Fruit fly (Drosophila melanogaster): ENCODE measurements around the gene iPLA2-VIA.

Gene iPLA2-VIA

DNA sequence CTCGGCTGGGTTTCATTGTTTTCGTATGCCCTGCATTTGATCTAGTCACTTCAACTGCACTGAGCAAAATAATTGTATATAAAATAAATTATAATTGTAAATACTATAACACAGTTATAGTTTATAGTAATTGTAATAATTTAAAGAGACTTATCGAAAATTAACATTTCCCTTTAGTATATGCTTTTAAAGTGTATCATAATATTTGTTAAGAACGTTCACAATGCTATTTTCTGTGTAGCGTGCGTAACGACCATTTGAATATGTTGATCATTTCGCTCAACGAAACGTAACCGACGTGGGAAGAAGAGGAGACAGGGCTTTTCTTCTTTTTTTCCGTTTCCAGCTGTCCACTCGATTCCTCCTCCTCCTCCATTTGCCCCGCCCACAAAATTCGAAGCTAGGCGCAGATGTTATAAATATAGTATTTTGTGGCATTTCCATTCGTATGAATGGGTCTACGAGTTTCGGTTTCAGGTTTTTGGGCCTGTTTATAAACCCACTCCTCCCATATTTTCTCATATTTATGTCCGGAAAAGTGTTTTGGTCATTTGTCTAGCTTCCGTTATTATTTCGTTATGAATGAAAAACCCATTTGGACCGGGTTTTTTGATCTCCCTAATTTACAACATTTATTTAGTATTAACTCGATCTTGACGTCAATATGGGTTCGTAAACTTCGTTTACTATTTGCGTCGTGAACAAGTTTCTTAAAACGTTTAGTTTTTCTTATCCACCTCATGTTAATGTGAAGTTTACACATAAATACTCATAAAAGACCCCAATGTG is 7.5 kb downstream of the iPLA2-VIA start (continued):
- peak; percentile 67 for TF ChIP-seq CG10147 (GFP tag; optimal IDR thresholded peaks at IDR 0.05)
- peak; percentile 91 for TF ChIP-seq CG17359 (tag; optimal IDR thresholded peaks at IDR 0.05)
- no peak for TF ChIP-seq NC2β (GFP tag; optimal IDR thresholded peaks at IDR 0.05)
- TF ChIP-seq Jarid2 (GFP tag; optimal IDR thresholded peaks at IDR 0.05) = peak; percentile 15
- peak; percentile 48 for TF ChIP-seq org-1 (GFP tag; optimal IDR thresholded peaks at IDR 0.05)
- peak; percentile 75 for TF ChIP-seq chm (GFP tag; IDR thresholded peaks at IDR 0.05)
- TF ChIP-seq CG9876 (GFP tag; optimal IDR thresholded peaks at IDR 0.05) = no peak
- TF ChIP-seq CG14050 (GFP tag; IDR thresholded peaks at IDR 0.05) = peak; percentile 39; the same call in 1 of the 3 replicates
- no peak for TF ChIP-seq GATAe (GFP tag; conservative IDR thresholded peaks at IDR 0.05)
- no peak for TF ChIP-seq CG11560 (tag; IDR thresholded peaks at IDR 0.05)
- no peak for TF ChIP-seq CG12236 (GFP tag; optimal IDR thresholded peaks at IDR 0.05)
- TF ChIP-seq Fer2 (tag; optimal IDR thresholded peaks at IDR 0.05) = no peak
- peak; percentile 75 for TF ChIP-seq CG9727 (GFP tag; optimal IDR thresholded peaks at IDR 0.05)
- TF ChIP-seq ato (GFP tag; IDR thresholded peaks at IDR 0.05; ENCODE audit: partially characterized antibody) = no peak
- TF ChIP-seq Bdp1 (GFP tag; optimal IDR thresholded peaks at IDR 0.05) = no peak
- 0 out of 2 replicates have a peak, but pooled peaks have one; percentile 9 for TF ChIP-seq MBD-R2 (GFP tag; IDR thresholded peaks at IDR 0.05)
- no peak for TF ChIP-seq Mes4 (GFP tag; optimal IDR thresholded peaks at IDR 0.05)
- TF ChIP-seq CG13287 (GFP tag; IDR thresholded peaks at IDR 0.05; ENCODE audit: partially characterized antibody) = no peak
- TF ChIP-seq pho (GFP tag; optimal IDR thresholded peaks at IDR 0.05) = no peak
- TF ChIP-seq CG31224 (GFP tag; IDR thresholded peaks at IDR 0.05) = peak; percentile 61
- peak; percentile 74 for TF ChIP-seq caup (GFP tag; optimal IDR thresholded peaks at IDR 0.05; ENCODE audit: severe bottlenecking)
- TF ChIP-seq CG4820 (GFP tag; optimal IDR thresholded peaks at IDR 0.05) = peak; percentile 79
- TF ChIP-seq cad (GFP tag; optimal IDR thresholded peaks at IDR 0.05) = no peak
- no peak for TF ChIP-seq Doc2 (GFP tag; IDR thresholded peaks at IDR 0.05)
- no peak for TF ChIP-seq her (GFP tag; optimal IDR thresholded peaks at IDR 0.05)
- peak; percentile 65 for TF ChIP-seq CG12155 (GFP tag; optimal IDR thresholded peaks at IDR 0.05)
- peak; percentile 78 for TF ChIP-seq CG2875 (GFP tag; optimal IDR thresholded peaks at IDR 0.05)
- peak; percentile 29 for TF ChIP-seq CG6683 (GFP tag; optimal IDR thresholded peaks at IDR 0.05)
- peak; percentile 62 for TF ChIP-seq Nf-YB (GFP tag; optimal IDR thresholded peaks at IDR 0.05)
- peak; percentile 74 for TF ChIP-seq ssp (GFP tag; IDR thresholded peaks at IDR 0.05)
- no peak for TF ChIP-seq CG7987 (GFP tag; optimal IDR thresholded peaks at IDR 0.05)
- peak; percentile 88 for TF ChIP-seq Awh (GFP tag; IDR thresholded peaks at IDR 0.05)
- TF ChIP-seq NfI (GFP tag; optimal IDR thresholded peaks at IDR 0.05) = peak; percentile 47
- no peak for TF ChIP-seq eve (GFP tag; optimal IDR thresholded peaks at IDR 0.05)
- TF ChIP-seq CG30431 (GFP tag; optimal IDR thresholded peaks at IDR 0.05) = peak; percentile 75
- TF ChIP-seq CG8281 (tag; optimal IDR thresholded peaks at IDR 0.05) = peak; percentile 51
- peak; percentile 85 for TF ChIP-seq Sox100B (GFP tag; optimal IDR thresholded peaks at IDR 0.05)
- TF ChIP-seq HLH3B (GFP tag; IDR thresholded peaks at IDR 0.05) = peak; percentile 85
- TF ChIP-seq sob (GFP tag; IDR thresholded peaks at IDR 0.05) = peak; percentile 83
- no peak for TF ChIP-seq jumu (GFP tag; optimal IDR thresholded peaks at IDR 0.05)
- peak; percentile 84; the same call in 1 of the 3 replicates for TF ChIP-seq CG3726 (GFP tag; IDR thresholded peaks at IDR 0.05)
- TF ChIP-seq H2.0 (GFP tag; IDR thresholded peaks at IDR 0.05) = peak; percentile 57
- TF ChIP-seq Hr39 (optimal IDR thresholded peaks at IDR 0.05) = no peak
- no peak for TF ChIP-seq Elba2 (GFP tag; optimal IDR thresholded peaks at IDR 0.05)
- TF ChIP-seq B-H2 (GFP tag; optimal IDR thresholded peaks at IDR 0.05) = no peak
- TF ChIP-seq ind (GFP tag; optimal IDR thresholded peaks at IDR 0.05) = peak; percentile 57
- no peak for TF ChIP-seq fru (optimal IDR thresholded peaks at IDR 0.05)
- no peak for TF ChIP-seq corto (GFP tag; optimal IDR thresholded peaks at IDR 0.05)
- TF ChIP-seq CG6854 (GFP tag; optimal IDR thresholded peaks at IDR 0.05) = peak; percentile 55
- no peak for TF ChIP-seq prd (optimal IDR thresholded peaks at IDR 0.05)
- TF ChIP-seq prd (GFP tag; IDR thresholded peaks at IDR 0.05) = peak; percentile 93

Data from whole organism, embryonic.